Fruit fly (Drosophila melanogaster): ENCODE measurements around the gene CG3199.

CG3199 gene

DNA sequence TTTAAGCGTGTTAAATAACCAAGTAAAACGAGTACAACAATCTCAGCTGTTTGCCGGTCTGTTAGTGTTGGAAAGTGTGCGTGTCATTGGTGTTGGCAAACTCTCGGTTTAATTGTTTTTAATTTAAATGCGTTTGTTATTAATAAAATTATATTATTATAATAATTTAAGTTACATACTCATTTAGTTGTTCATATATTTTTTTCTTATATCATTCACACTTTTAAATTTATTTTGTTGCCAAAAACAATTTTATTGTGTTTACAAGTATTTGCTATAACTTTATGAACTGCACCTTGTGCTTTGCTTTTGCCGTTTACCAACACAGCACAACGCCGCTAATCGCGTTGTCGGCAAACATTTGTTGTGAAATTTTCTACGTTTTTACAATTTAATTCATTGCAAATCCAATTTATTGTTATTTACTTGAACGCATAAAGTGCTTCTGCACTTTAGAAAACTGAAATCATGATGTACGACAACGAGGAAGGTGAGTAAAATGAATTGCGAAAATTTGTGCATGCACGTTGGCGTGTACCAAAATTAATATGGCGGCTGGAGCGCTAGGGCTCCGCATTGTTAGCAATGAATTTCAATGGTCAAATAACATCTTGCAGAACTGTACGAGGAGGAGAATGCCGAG is 36.9 kb upstream of the CG3199 start, which contains the start of the genes 140up and Polr2B (continued):
- TF ChIP-seq CG17612 (GFP tag; IDR thresholded peaks at IDR 0.05) (peak; percentile 89), Dip3 (GFP tag; optimal IDR thresholded peaks at IDR 0.05) (peak; percentile 83), CG9727 (GFP tag; optimal IDR thresholded peaks at IDR 0.05) (peak; percentile 93), ato (GFP tag; IDR thresholded peaks at IDR 0.05; ENCODE audit: partially characterized antibody) (no peak), twi (tag; optimal IDR thresholded peaks at IDR 0.05) (peak; percentile 90), psq (GFP tag; optimal IDR thresholded peaks at IDR 0.05) (peak; percentile 84), Gug (GFP tag; IDR thresholded peaks at IDR 0.05) (peak; percentile 90), CkIIα-i1 (GFP tag; IDR thresholded peaks at IDR 0.05) (peak; percentile 57; the same call in 1 of the 2 replicates), rib (GFP tag; IDR thresholded peaks at IDR 0.05) (peak; percentile 92), Meics (GFP tag; optimal IDR thresholded peaks at IDR 0.05) (peak; percentile 92), Awh (GFP tag; IDR thresholded peaks at IDR 0.05) (peak; percentile 89), al (GFP tag; IDR thresholded peaks at IDR 0.05) (peak; percentile 90), CG11093 (GFP tag; IDR thresholded peaks at IDR 0.05) (peak; percentile 84), CG10431 (GFP tag; optimal IDR thresholded peaks at IDR 0.05) (peak; percentile 77), Atf3 (GFP tag; optimal IDR thresholded peaks at IDR 0.05) (peak; percentile 68), Stat92E (GFP tag; optimal IDR thresholded peaks at IDR 0.05) (no peak), az2 (GFP tag; optimal IDR thresholded peaks at IDR 0.05) (peak; percentile 95), ash1 (GFP tag; optimal IDR thresholded peaks at IDR 0.05) (no peak), C15 (GFP tag; IDR thresholded peaks at IDR 0.05) (peak; percentile 61; the same call in 1 of the 3 replicates), CG7928 (GFP tag; optimal IDR thresholded peaks at IDR 0.05) (peak; percentile 66), gro (GFP tag; optimal IDR thresholded peaks at IDR 0.05) (peak; percentile 70), ase (GFP tag; IDR thresholded peaks at IDR 0.05) (peak; percentile 89), MBD-R2 (GFP tag; IDR thresholded peaks at IDR 0.05) (peak; percentile 91; the same call in 1 of the 2 replicates), Doc2 (GFP tag; IDR thresholded peaks at IDR 0.05) (peak; percentile 71; the same call in 1 of the 2 replicates), Aef1 (GFP tag; IDR thresholded peaks at IDR 0.05) (peak; percentile 93), Hr3 (GFP tag; optimal IDR thresholded peaks at IDR 0.05) (peak; percentile 97), CG1602 (GFP tag; optimal IDR thresholded peaks at IDR 0.05) (peak; percentile 94), CG1529 (GFP tag; optimal IDR thresholded peaks at IDR 0.05) (peak; percentile 81), CG12391 (tag; optimal IDR thresholded peaks at IDR 0.05) (peak; percentile 97), CG7963 (GFP tag; IDR thresholded peaks at IDR 0.05; ENCODE audit: partially characterized antibody) (no peak), Oaz (GFP tag; IDR thresholded peaks at IDR 0.05) (peak; percentile 63), YL-1 (GFP tag; optimal IDR thresholded peaks at IDR 0.05) (peak; percentile 88), sima (GFP tag; optimal IDR thresholded peaks at IDR 0.05) (no peak), CG18262 (tag; optimal IDR thresholded peaks at IDR 0.05) (peak; percentile 92), grau (tag; optimal IDR thresholded peaks at IDR 0.05) (peak; percentile 94), CG17359 (tag; optimal IDR thresholded peaks at IDR 0.05) (peak; percentile 93), Lhr (GFP tag; optimal IDR thresholded peaks at IDR 0.05) (peak; percentile 60), Doc3 (GFP tag; IDR thresholded peaks at IDR 0.05; ENCODE audit: partially characterized antibody) (no peak), CG12942 (GFP tag; optimal IDR thresholded peaks at IDR 0.05) (peak; percentile 94), CG31388 (GFP tag; optimal IDR thresholded peaks at IDR 0.05) (peak; percentile 81), schlank (tag; optimal IDR thresholded peaks at IDR 0.05) (peak; percentile 74), wor (GFP tag; IDR thresholded peaks at IDR 0.05) (peak; percentile 88), CG13775 (GFP tag; optimal IDR thresholded peaks at IDR 0.05) (peak; percentile 95), maf-S (GFP tag; optimal IDR thresholded peaks at IDR 0.05) (peak; percentile 75), CG32767 (GFP tag; IDR thresholded peaks at IDR 0.05) (peak; percentile 86), gcm2 (GFP tag; optimal IDR thresholded peaks at IDR 0.05) (no peak), shn (GFP tag; optimal IDR thresholded peaks at IDR 0.05) (peak; percentile 74), lbe (GFP tag; optimal IDR thresholded peaks at IDR 0.05) (peak; percentile 89), Bdp1 (GFP tag; optimal IDR thresholded peaks at IDR 0.05) (peak; percentile 78), CG13287 (GFP tag; IDR thresholded peaks at IDR 0.05; ENCODE audit: partially characterized antibody) (peak; percentile 48; the same call in 1 of the 2 replicates)

Data from whole organism, embryonic.